Fruit fly (Drosophila melanogaster): Measurements from ENCODE around the gene Dap160.

Gene Dap160

dm6 chr2L:21086406-21086805 lies 55.7 kb downstream of the Dap160 start, which contains the start of gene CG33509:
TSS of gene CG33509 (minus strand) at chr2L:21086506.
- TF ChIP-seq Sin3A (optimal IDR thresholded peaks at IDR 0.05) (no peak), ttk (optimal IDR thresholded peaks at IDR 0.05) (no peak), h (optimal IDR thresholded peaks at IDR 0.05) (no peak), insv (optimal IDR thresholded peaks at IDR 0.05) (no peak), Myc (optimal IDR thresholded peaks at IDR 0.05) (no peak)
